Fruit fly (Drosophila melanogaster): ENCODE data around the gene CG3847.

Gene CG3847

DNA sequence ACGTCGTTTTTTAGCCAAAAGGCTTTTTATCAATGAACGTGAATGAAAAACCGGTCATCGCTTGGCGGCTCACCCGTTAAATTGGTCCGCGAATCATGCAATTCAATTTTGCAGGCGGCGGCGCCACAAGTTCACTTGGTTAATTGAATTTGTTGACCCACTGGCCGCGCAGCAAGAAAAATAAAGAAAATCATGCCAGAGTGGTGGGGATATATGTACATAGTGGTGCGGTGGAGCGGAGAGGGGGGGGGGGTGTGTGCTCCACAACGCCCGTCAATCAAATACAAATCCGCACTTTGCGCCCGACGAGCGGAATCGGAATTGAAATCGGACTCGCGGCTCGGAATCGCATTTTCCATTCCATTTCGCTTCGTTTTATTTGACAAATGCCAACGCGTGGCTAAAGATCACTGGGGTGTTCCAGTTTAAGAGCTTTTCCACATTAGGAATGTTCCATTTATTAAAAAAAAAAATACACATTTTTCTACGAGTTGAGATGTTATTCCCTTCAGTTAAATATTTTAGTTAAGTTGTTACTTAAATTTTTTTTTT is 10.6 kb downstream of the CG3847 start (continued):
- TF ChIP-seq CG7271 (tag; optimal IDR thresholded peaks at IDR 0.05) (no peak), ssp (GFP tag; IDR thresholded peaks at IDR 0.05) (no peak), kni (GFP tag; optimal IDR thresholded peaks at IDR 0.05) (no peak), seq (GFP tag; IDR thresholded peaks at IDR 0.05) (no peak)

DNA sequence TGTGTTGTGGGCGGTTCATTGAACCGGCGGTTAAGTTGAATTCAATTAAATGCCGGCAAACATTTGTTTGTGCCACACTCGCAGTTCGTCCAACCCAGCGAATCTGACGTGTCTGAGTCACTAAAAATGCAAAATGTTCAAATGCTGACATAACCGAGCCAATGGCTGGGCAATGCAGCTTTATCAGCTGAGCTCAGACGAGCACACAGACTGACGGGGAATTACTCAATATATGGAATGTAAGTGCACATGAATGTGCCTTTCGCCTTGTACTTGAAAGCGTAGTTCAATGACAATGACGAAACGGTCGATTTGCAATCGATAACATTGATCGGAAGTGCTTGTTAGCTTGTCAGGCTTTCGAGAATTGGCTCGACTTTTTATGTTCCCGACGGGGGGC is 11.3 kb downstream of the CG3847 start:
- no peak for TF ChIP-seq CG18476 (GFP tag; optimal IDR thresholded peaks at IDR 0.05)
- no peak for TF ChIP-seq scrt (GFP tag; optimal IDR thresholded peaks at IDR 0.05)
- TF ChIP-seq Pdp1 (GFP tag; optimal IDR thresholded peaks at IDR 0.05): peak in 1 of 2 experiments; percentile 17

DNA sequence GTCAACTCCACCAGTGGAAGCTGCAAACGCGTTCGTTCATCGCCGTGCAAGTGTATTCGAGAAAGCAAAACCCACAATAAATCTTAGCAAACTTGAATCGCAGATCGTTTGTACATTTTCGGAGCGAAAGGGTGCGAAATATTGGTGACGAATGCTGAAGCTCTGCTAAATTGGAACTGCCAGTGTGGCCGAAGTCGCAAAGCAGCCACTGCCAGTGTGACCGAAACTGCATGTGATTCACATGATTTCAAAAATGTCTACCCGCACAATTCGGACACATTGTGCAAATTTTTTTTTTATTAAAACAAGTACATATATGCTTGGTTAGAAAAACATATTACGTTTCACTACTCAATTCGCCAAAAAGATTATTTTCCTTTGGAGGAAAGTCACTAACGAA is 14.3 kb downstream of the CG3847 start:
- TF ChIP-seq sc (optimal IDR thresholded peaks at IDR 0.05): no peak
- TF ChIP-seq sc (GFP tag; optimal IDR thresholded peaks at IDR 0.05): no peak
- no peak for TF ChIP-seq crp (GFP tag; optimal IDR thresholded peaks at IDR 0.05)
- no peak for TF ChIP-seq CG12299 (tag; optimal IDR thresholded peaks at IDR 0.05)
- no peak for TF ChIP-seq Elba2 (GFP tag; optimal IDR thresholded peaks at IDR 0.05)
- TF ChIP-seq bbx (GFP tag; IDR thresholded peaks at IDR 0.05; ENCODE audit: partially characterized antibody): peak; percentile 37; the same call in 1 of the 2 replicates
- TF ChIP-seq sna (GFP tag; IDR thresholded peaks at IDR 0.05; ENCODE audit: partially characterized antibody): peak; percentile 65; the same call in 1 of the 2 replicates
- TF ChIP-seq stc (GFP tag; IDR thresholded peaks at IDR 0.05): no peak
- peak; percentile 48; the same call in 1 of the 2 replicates for TF ChIP-seq CG13287 (GFP tag; IDR thresholded peaks at IDR 0.05; ENCODE audit: partially characterized antibody)
- no peak for TF ChIP-seq Ptx1 (GFP tag; IDR thresholded peaks at IDR 0.05)
- TF ChIP-seq br (optimal IDR thresholded peaks at IDR 0.05): no peak
- TF ChIP-seq CG34224 (GFP tag; IDR thresholded peaks at IDR 0.05; ENCODE audit: partially characterized antibody): peak; percentile 51; the same call in 2 of the 3 replicates
- no peak for TF ChIP-seq gsb-n (tag; optimal IDR thresholded peaks at IDR 0.05)
- TF ChIP-seq CG4820 (GFP tag; optimal IDR thresholded peaks at IDR 0.05): no peak
- no peak for TF ChIP-seq Hmr (GFP tag; optimal IDR thresholded peaks at IDR 0.05)
- peak; percentile 44; the same call in 2 of the 3 replicates for TF ChIP-seq CG16813 (GFP tag; IDR thresholded peaks at IDR 0.05; ENCODE audit: partially characterized antibody)
- no peak for TF ChIP-seq CG32532 (GFP tag; IDR thresholded peaks at IDR 0.05)
- TF ChIP-seq tll (GFP tag; optimal IDR thresholded peaks at IDR 0.05): no peak
- TF ChIP-seq esg (GFP tag; conservative IDR thresholded peaks at IDR 0.05): no peak
- no peak for TF ChIP-seq CG31365 (tag; optimal IDR thresholded peaks at IDR 0.05)
- no peak for TF ChIP-seq CG15011 (GFP tag; optimal IDR thresholded peaks at IDR 0.05)
- peak; percentile 46 for TF ChIP-seq Scr (GFP tag; IDR thresholded peaks at IDR 0.05; ENCODE audit: partially characterized antibody)
- no peak for TF ChIP-seq Nf-YC (tag; optimal IDR thresholded peaks at IDR 0.05)
- peak; percentile 77 for TF ChIP-seq Meics (GFP tag; optimal IDR thresholded peaks at IDR 0.05)
- TF ChIP-seq pzg (GFP tag; optimal IDR thresholded peaks at IDR 0.05): peak; percentile 14
- no peak for TF ChIP-seq Hr39 (optimal IDR thresholded peaks at IDR 0.05)
- TF ChIP-seq CG8290 (GFP tag; optimal IDR thresholded peaks at IDR 0.05): no peak
- TF ChIP-seq CG8290 (tag; optimal IDR thresholded peaks at IDR 0.05): peak in 1 of 2 experiments; percentile 43
- TF ChIP-seq zen2 (GFP tag; IDR thresholded peaks at IDR 0.05; ENCODE audit: partially characterized antibody): peak; percentile 29; the same call in 2 of the 3 replicates
- TF ChIP-seq gfzf (GFP tag; optimal IDR thresholded peaks at IDR 0.05): peak; percentile 38
- TF ChIP-seq stwl (tag; optimal IDR thresholded peaks at IDR 0.05): peak; percentile 100
- TF ChIP-seq hbn (GFP tag; IDR thresholded peaks at IDR 0.05; ENCODE audit: partially characterized antibody): peak; percentile 23; the same call in 1 of the 2 replicates
- TF ChIP-seq pita (GFP tag; optimal IDR thresholded peaks at IDR 0.05): no peak
- no peak for TF ChIP-seq CG1832 (GFP tag; optimal IDR thresholded peaks at IDR 0.05)
- TF ChIP-seq luna (GFP tag; optimal IDR thresholded peaks at IDR 0.05): no peak
- TF ChIP-seq CG7271 (tag; optimal IDR thresholded peaks at IDR 0.05): no peak
- no peak for TF ChIP-seq CG10274 (GFP tag; optimal IDR thresholded peaks at IDR 0.05)
- no peak for TF ChIP-seq MESR4 (GFP tag; optimal IDR thresholded peaks at IDR 0.05)
- no peak for TF ChIP-seq NFAT (GFP tag; IDR thresholded peaks at IDR 0.05)
- no peak for TF ChIP-seq CG16779 (GFP tag; IDR thresholded peaks at IDR 0.05)
